Worm (Caenorhabditis elegans): ENCODE data around the gene arx-4.

DNA sequence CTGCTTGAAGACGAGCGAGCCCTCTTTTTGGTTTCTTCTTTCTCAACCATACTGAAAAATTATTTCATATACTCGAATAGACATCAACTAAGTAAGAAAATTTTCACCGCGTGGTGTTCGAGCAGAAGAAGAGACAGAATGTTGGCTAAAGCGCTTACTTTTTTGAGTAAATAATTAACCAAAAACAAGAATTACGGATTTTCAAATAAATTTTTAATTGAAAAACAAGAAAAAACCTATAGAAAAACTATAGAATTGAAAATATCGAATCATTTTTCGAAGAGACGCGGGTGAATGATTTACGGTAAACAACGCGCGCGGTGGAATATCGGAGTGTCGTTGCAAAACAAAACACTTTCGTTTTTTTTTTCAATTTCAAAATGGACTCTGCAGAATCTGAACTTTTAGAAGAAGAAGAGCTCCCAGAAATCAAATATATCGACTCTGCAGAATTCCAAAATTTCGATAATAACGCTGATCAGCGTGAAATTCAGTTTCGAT is 8.2 kb upstream of the arx-4 start, which contains the start of the genes rnp-5 and tag-51:
- TF ChIP-seq pha-4 (GFP tag; IDR thresholded peaks at IDR 0.05) (no peak), pha-4 (tag; optimal IDR thresholded peaks at IDR 0.05) (no peak), Y5F2A.4 (GFP tag; optimal IDR thresholded peaks at IDR 0.05) (no peak), duxl-1 (tag; optimal IDR thresholded peaks at IDR 0.05; ENCODE audit: poor library complexity) (no peak), jun-1 (tag; optimal IDR thresholded peaks at IDR 0.05) (no peak), F49E8.2 (tag; optimal IDR thresholded peaks at IDR 0.05; ENCODE audit: borderline replicate concordance) (no peak), nhr-6 (tag; optimal IDR thresholded peaks at IDR 0.05) (no peak), madf-9 (GFP tag; conservative IDR thresholded peaks at IDR 0.05) (no peak), ama-1 (optimal IDR thresholded peaks at IDR 0.05) (no peak), egl-27 (tag; optimal IDR thresholded peaks at IDR 0.05) (no peak)
